Worm (Caenorhabditis elegans) whole organism, late embryonic: ENCODE data around the gene glb-11.

Experiments used
- ama-1 ChIP-seq: fragments of 150-350 bp; optimal IDR thresholded peaks from 2 replicates; lab custom pipeline; 2014
- ceh-45 ChIP-seq: fragments of 200-800 bp; sonication (Bioruptor generic); IDR thresholded peaks from 2 replicates; pipeline ENCODE4 v1.3.6; 2022; ENCODE audit warnings: missing genetic modification reagents, missing genetic modification characterization, missing compliant biosample characterization
- elt-2 ChIP-seq: sonication (generic microtip); optimal IDR thresholded peaks from 2 replicates; lab custom pipeline; 2016; ENCODE audit warnings: missing genetic modification reagents, missing genetic modification characterization, missing compliant biosample characterization
- hlh-6 ChIP-seq: sonication (generic microtip); optimal IDR thresholded peaks from 2 replicates; lab custom pipeline; 2016; ENCODE audit warnings: missing genotype, missing genetic modification characterization, missing compliant biosample characterization
- sdc-2 ChIP-seq: sonication (generic microtip); optimal IDR thresholded peaks from 2 replicates; lab custom pipeline; 2016; ENCODE audit warnings: missing genotype, missing genetic modification characterization, missing compliant biosample characterization

- TF ChIP-seq ceh-45 (GFP tag; lab: Robert Waterston, UW) (no peak), ama-1 (lab: Kevin White, UChicago) (no peak), hlh-6 (no peak), elt-2 (tag; lab: Kevin White, UChicago) (no peak), sdc-2 (tag; lab: Kevin White, UChicago) (no peak)
Observed at ce11 chrIII:4037332-4037731, 45.3 kb upstream of the glb-11 start.
